Fruit fly (Drosophila melanogaster) ovary, adult (tissue): Measurements from ENCODE around the gene CG15740.

ENCODE experiments used
- CG17801 ChIP-seq: fragments of 200-800 bp; optimal IDR thresholded peaks from 2 replicates; lab custom pipeline; 2019; ENCODE audit warnings: missing biosample characterization, mild to moderate bottlenecking, missing genetic modification characterization, moderate library complexity; ENCODE audit not compliant: partially characterized antibody

Gene CG15740

DNA sequence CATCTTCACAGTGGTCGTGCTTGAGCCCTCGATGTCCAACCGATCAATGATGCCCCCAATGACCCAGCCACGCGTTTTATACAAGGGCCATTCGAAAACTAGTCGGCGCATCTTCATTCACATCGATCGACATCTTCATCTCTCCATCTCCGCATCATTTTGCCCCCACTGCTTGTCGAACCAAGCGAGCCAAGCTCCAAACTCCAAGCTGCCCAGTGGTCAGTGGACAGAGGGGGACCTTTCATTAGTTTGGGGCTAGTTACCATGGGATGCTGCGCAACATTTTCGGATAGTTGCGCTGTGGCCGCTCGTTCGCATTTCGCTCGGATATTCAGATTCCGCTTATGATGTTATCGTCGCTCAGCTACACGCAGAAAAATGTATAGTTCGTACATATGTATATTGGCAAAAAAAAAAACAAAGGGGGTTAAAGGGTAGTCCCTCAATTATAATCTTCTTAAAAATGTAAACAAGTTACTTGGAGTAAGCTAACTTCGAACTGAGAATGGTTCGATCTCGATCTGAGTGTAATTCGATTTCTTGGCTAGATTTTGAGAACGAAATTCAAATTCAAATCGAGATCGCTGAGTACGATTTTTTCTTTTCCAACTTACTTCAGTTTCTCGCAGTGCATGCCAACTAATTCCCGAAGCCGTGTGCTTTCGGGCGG is at the start of gene CG15740:
Gene CG15740, minus strand, starts transcription at position 51 of the 670 bp plus-strand sequence.
- no peak for TF ChIP-seq CG17801

DNA sequence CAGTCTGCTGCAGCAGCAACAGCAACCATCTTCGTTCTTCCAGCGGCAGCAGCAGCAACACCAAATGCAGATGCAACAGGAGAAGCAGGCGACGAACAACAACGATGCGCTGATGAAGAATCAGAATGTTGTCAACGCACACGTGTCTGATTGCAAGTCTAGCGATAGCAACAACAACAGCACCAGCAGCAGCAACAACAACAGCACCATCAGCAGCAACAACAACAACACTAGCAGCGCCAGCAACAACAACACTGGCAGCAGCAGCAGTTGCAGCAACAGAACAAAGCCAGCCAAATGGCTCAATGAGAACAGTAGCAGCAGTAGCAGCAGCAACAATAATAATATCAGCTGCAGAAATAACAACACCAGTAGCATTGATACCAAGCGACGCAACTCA is 49.2 kb upstream of the CG15740 start:
- no peak for TF ChIP-seq CG17801

DNA sequence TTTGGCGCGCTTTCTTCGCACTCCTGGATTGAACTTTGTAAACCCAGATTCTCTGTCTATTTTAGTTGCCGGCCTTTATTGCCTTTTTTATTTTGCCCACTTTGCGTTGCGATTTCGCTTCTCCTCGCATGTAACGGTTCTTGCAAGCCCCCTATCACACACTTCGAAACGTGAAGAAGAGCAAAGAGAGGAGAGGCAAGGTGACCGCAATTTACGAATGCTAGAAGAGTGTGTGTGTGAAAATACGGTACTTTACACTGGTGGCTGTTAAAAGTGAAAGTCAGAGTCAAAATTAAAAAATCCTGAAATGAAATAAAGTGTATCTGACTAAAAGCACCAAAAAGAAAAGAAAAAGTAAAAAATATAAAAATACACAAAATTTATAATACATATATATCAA is 48.3 kb upstream of the CG15740 start:
- no peak for TF ChIP-seq CG17801

DNA sequence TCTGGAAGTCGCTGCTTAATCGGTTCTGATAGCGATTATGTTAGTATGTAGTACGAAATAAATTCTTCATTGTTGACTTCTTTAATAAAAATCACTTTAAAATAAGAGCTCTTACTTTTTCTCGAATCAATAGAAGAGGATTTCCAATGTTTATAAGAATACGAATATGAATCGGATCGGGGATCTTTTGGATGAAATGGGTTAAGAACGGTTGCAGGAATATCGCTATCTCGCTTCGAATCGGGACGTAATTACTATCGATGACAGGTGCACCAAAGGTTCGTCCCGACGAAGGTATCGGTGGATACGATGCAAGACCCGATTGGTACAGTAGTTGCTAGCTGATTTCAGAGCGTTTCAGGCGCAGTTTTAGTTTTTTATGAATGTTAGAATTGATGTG is 47.7 kb upstream of the CG15740 start, which contains the start of gene wisp:
Gene wisp, plus strand, starts transcription at position 301 of the 400 bp plus-strand sequence.
- no peak for TF ChIP-seq CG17801

DNA sequence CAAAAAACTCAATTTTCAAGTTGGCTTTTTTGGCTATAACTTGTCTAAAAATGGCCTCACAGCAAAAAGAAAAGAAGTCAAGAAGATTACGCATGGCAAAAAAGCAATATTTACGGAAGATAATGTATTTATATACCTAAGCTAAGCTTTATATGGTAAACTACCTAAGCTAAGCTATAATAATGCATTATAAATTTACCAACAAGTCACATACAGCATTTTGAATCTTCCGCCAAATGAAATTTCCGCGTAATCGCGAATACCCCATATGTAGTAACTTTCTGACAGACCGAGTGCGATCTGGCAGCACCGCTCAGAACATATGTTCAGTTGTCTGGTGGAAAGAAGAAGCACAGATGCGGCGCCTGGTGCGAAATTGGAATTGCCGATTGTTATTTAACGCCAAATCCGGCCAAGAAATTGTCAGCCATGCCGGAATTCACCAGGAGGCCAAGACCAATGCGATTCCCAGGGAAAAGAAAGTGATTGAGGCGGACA is 45.8 kb upstream of the CG15740 start, which contains the start of gene sicily:
Gene sicily, plus strand, starts transcription at position 51 of the 498 bp plus-strand sequence.
- peak; percentile 42 for TF ChIP-seq CG17801

DNA sequence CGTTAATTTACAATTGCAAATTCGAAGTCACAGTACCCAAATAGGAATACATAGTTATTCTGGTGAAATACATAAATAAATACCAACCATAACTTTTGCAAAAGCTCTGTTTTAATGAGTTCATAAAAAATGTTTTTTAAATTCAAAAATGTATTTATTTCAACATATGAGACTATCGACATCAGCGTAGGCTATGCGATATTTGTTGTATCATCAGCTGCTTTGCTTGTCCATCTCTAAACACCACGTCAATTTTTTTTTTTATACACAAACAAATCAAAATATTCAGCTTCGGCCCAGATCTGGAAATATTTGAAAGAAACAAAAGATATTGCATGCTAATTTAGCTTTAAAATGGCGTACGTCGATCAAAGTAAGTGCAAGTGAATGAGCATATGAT is 42.2 kb upstream of the CG15740 start, which contains the start of gene CG1840:
Gene CG1840, plus strand, starts transcription at position 211 of the 400 bp plus-strand sequence.
- TF ChIP-seq CG17801, result peak; percentile 33

DNA sequence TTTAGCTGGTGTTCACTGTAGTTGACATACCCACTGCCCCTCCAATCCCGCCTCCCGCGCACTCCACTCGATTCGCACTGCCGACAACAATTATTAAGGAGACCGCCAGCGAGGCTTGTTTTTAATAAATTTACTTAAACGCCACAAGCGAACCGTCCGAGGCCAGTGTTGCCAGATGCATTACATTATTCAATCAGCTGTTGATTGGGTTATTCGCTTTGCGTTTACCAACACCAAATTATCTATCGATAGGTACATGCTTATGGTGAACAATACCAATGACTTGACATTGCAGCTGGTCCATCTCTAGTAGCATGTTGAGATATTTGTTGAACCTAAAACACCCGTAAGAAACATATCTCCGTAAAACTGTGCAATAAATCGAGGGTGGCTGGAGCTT is 41.1 kb upstream of the CG15740 start, which contains the start of the genes CG10353 and SelG:
Gene CG10353, minus strand, starts transcription at position 187 of the 400 bp plus-strand sequence.
Gene SelG, plus strand, starts transcription at position 309 of the 400 bp plus-strand sequence.
- TF ChIP-seq CG17801, result peak; percentile 71

DNA sequence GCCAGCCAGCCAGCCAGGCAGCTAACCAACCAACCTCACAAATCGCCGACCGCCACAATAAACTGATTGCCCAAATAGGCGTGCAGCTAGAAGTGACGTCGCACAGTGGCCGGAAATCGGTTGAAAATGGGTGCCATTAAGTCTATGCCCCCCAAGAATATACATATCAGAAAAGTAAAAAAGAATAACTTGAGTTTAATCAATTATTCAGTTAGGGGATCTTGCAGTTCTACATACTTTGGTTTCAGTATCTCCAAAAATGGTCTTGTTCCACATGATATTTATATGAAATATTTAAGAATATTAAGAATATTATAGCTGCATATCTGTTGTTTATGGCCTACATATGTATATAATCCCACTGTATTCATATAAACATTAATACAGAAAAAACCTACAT is 39.5 kb upstream of the CG15740 start:
- no peak for TF ChIP-seq CG17801

DNA sequence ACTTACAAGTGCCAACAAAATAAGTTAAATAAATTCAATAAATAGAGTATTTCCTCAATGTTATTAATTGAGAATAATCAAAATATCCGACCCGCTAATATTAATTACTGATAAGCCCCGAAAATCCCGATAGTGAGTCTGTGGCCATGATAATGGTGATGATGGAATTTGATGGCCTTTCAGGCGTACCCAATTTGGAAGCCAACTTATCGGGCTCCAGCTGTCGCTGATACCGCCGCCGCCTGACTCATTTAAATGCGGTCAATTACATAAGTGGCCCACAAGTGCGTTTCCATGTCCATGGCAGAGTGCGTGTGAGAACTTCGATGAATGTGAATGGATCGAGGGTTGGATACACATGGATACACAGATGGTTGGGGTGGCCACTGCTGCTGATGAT is 38.2 kb upstream of the CG15740 start:
- TF ChIP-seq CG17801, result no peak

DNA sequence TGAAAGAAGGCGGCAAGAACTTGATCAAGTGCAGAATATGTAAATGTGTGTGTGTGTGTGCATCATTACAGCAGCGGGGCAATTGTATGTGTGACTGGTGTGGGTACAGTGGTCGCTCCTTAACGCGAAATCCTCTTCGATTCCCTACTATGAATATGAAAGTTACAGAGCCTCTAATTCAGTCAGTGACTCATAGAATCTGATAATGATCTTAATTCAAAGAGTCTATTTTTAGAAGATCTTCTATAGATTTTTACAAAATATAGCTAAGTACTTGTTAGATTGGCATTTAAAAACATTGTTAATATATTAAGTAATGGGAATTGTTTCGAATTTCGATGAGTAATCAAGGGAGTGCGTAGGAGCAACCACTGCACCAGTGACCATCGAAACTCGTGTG is 36.5 kb upstream of the CG15740 start:
- peak; percentile 13 for TF ChIP-seq CG17801

DNA sequence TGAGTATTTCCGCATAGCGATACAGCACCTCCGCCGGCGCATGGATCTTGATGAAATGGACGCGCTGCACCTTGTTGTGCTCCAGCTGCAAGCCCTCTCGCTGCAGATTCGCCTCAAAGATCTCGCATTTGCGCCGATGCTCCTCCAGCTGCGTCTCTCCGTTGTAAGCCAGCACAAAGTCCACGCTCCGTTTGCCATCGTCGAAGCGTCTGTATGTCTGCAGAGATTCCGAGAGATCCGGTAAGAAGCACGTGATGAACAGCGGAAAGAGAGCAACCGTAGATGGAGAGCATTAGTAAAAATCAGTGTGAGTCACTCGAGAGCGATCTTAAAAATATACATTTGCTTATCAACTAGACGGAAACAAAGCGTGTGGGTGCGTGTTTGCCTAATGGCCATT is 35.8 kb upstream of the CG15740 start:
- TF ChIP-seq CG17801, result no peak

DNA sequence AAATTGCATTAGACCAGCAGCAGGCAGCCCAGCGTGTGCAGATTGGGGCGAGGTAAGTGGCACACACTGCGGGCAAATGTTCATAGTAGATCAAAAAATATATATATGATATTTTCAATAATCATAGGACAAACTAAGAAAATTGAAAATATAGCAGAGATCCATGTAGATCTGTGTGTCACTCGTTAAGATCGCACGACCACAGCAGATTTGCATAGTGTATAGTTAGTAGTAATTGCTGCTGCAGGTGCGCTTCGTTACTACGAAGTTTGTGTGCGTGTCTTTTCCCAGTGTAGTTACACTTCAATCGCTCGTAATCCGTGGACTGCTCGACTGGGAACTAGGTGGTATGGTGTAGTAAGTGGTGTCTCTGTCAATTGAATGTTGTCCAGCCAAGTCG is 31.3 kb upstream of the CG15740 start, which contains the start of gene CG10352:
Gene CG10352, minus strand, starts transcription at position 4 of the 400 bp plus-strand sequence.
- no peak for TF ChIP-seq CG17801

DNA sequence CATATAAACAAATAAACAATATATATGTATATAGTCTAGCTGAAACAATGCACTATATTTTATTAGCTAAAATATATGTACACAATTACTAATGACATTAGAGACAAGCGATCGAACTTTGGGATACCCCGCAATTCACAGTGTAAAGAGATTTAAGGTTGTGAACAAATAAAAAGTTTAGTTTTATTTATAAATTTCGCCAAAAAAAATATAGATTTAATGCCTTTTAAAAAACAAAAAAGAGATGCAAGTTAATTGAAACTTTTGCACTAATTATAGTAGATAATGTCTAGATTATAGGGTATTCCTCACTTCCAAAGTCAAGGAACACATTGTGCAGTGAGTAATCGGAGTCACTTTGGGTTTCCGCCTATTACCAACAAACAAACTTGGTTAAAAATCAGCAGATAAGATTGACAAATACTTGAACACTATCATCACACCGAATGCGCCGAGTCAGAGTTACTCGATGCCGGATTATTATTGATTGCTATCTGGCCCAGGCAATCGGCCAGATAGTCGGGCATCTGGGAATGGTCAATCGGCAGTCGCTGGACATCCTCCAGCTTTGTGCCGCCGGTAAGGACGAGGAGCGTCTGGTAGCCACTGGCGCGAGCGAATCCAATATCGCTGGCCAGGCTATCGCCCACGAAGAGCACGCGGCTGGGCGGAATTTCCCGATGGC is 29.4 kb upstream of the CG15740 start:
- peak; percentile 3 for TF ChIP-seq CG17801

DNA sequence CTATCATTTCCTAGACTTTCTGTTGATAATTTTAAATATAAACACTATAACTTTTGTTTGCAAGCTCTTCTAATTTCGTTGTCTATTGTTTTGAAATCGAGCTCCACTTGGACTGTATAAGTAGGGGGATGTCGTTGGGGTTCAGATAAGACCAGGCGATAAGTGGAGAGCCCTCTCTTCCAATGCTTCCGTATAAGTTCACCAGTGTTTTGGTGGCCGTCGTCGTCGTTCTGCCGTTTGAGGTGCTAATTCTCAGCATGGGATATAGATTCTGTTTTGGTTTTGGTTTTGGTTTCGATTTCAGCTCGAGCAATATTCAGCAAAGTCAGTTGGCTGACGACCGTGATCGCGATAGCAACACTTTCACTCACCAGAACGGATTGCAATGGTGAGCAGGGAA is 27.2 kb upstream of the CG15740 start, which contains the start of gene CG15739:
Gene CG15739, plus strand, starts transcription at position 204 of the 400 bp plus-strand sequence.
- TF ChIP-seq CG17801, result no peak

DNA sequence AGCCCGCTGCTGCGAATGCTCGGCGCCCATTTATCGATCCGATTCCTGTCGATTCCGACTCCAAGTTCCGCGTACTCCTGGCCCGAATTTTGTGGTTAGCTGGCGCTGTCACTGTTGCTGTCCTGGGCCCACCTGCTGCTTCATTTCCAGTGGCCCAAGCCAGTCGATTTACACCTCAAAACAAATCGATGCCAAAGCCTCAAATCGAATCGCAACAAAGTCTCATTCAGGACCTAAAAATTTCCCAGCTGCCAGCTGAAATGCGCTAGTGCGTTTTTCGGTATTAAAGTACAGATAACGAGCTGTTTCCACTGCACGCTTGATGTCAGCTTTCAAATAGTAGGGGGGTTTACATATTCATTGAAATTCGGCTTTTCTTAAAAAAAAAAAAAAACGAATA is 26.6 kb upstream of the CG15740 start, which contains the start of gene BORCS5:
Gene BORCS5, minus strand, starts transcription at position 263 of the 400 bp plus-strand sequence.
- no peak for TF ChIP-seq CG17801

DNA sequence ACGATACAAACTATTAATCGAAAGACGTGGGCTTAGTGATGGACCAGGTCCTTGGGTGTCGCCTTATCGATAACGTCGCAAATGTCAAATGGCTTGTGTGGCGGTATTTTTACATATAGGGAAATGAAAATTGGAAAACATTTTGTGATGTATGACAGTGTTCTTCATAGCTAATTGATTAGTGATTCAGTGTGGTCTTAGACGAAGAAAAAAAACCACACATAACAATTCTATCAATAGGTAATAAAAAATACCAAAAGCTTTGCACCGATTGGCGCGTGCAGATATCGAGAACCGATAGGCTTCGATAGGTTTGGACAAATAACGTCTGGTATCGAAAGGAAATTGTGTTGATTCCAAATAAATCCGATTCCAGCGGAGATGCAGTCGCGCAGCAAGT is 23.0 kb upstream of the CG15740 start, which contains the start of the genes Nrd1 and CG1847:
Gene Nrd1, minus strand, starts transcription at position 28 of the 400 bp plus-strand sequence.
Gene CG1847, plus strand, starts transcription at position 305 of the 400 bp plus-strand sequence.
- no peak for TF ChIP-seq CG17801

DNA sequence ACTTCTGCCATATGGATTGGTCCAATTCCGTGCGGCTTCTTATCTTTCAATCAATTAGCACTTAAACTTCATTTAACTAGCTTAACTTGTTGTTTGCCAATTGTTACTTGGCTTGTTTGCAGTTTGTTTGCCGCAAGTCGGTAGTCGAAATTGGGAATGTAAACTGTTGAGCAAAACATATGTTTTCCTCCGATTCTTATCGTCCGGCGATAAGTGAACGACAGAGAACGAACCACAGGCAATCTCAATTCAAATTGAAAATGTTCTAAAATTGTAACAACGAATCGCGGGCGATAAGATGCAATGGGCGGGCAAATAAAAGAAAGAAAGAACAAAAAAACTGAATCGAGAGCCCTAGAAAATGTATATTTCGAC is 12.5 kb upstream of the CG15740 start:
- no peak for TF ChIP-seq CG17801
